Fruit fly (Drosophila melanogaster) whole organism, embryonic: ENCODE results near the gene Tis11.

ENCODE experiments used
- Awh ChIP-seq: fragments of 200-800 bp; sonication (Bioruptor generic); IDR thresholded peaks from 2 replicates; pipeline ENCODE4, ENCODE4 v1.3.6; 2022; ENCODE audit warnings: missing biosample characterization, missing genetic modification characterization
- B-H2 ChIP-seq: fragments of 200-800 bp; sonication (Bioruptor generic); optimal IDR thresholded peaks from 2 replicates; lab custom pipeline; 2018; ENCODE audit warnings: missing biosample characterization, mild to moderate bottlenecking, missing genetic modification characterization
- CG11560 ChIP-seq: fragments of 200-800 bp; sonication (Bioruptor generic); IDR thresholded peaks from 3 replicates; pipeline ENCODE4 v1.3.6; 2022; ENCODE audit warnings: missing biosample characterization, missing genetic modification characterization
- CG13296 ChIP-seq: fragments of 200-800 bp; sonication (Bioruptor generic); optimal IDR thresholded peaks from 3 replicates; lab custom pipeline; 2018; ENCODE audit warnings: missing biosample characterization, mild to moderate bottlenecking, missing genetic modification characterization
- CG15269 ChIP-seq: fragments of 200-800 bp; sonication (Bioruptor generic); optimal IDR thresholded peaks from 2 replicates; lab custom pipeline; 2018; ENCODE audit warnings: missing biosample characterization, mild to moderate bottlenecking, missing genetic modification characterization, moderate library complexity
- CG17361 ChIP-seq: fragments of 200-800 bp; sonication (Bioruptor generic); IDR thresholded peaks from 3 replicates; pipeline ENCODE4 v1.3.6; 2022; ENCODE audit warnings: missing biosample characterization, missing genetic modification characterization
- CG17612 ChIP-seq: fragments of 200-800 bp; sonication (Bioruptor generic); IDR thresholded peaks from 2 replicates; pipeline ENCODE4 v1.3.6; 2022; ENCODE audit warnings: missing biosample characterization, missing genetic modification characterization
- CG30020 ChIP-seq: fragments of 200-800 bp; optimal IDR thresholded peaks from 2 replicates; lab custom pipeline; 2019; ENCODE audit warnings: missing biosample characterization, mild to moderate bottlenecking, missing genetic modification characterization, moderate library complexity
- CG31365 ChIP-seq: fragments of 200-800 bp; sonication (Bioruptor generic); optimal IDR thresholded peaks from 2 replicates; lab custom pipeline; 2018; ENCODE audit warnings: missing biosample characterization, mild to moderate bottlenecking, missing genetic modification characterization
- CG32532 ChIP-seq: fragments of 200-800 bp; sonication (Bioruptor generic); IDR thresholded peaks from 2 replicates; pipeline ENCODE4 v1.3.6; 2022; ENCODE audit warnings: missing biosample characterization, missing genetic modification characterization
- CG32767 ChIP-seq: fragments of 200-800 bp; sonication (Bioruptor generic); IDR thresholded peaks from 2 replicates; pipeline ENCODE4 v1.3.6; 2022; ENCODE audit warnings: missing biosample characterization, missing genetic modification characterization
- CG3838 ChIP-seq: fragments of 200-800 bp; sonication (Bioruptor generic); optimal IDR thresholded peaks from 3 replicates; lab custom pipeline; 2016; ENCODE audit warnings: missing biosample characterization, missing genetic modification characterization
- CG3995 ChIP-seq: fragments of 200-800 bp; sonication (Bioruptor generic); optimal IDR thresholded peaks from 3 replicates; lab custom pipeline; 2016; ENCODE audit warnings: missing biosample characterization, missing genetic modification characterization
- CG5245 ChIP-seq: fragments of 200-800 bp; sonication (Bioruptor generic); optimal IDR thresholded peaks from 3 replicates; lab custom pipeline; 2016; ENCODE audit warnings: missing biosample characterization, missing genetic modification characterization
- CG5953 ChIP-seq: fragments of 200-800 bp; sonication (Bioruptor generic); IDR thresholded peaks from 2 replicates; pipeline ENCODE4 v1.3.6; 2022; ENCODE audit warnings: missing biosample characterization, missing genetic modification characterization
- CG6654 ChIP-seq: fragments of 200-800 bp; sonication (Bioruptor generic); optimal IDR thresholded peaks from 2 replicates; lab custom pipeline; 2017; ENCODE audit warnings: missing biosample characterization, mild to moderate bottlenecking, missing genetic modification characterization
- CG6813 ChIP-seq: fragments of 200-800 bp; sonication (Bioruptor generic); optimal IDR thresholded peaks from 2 replicates; lab custom pipeline; 2017; ENCODE audit warnings: missing biosample characterization, missing genetic modification characterization, mild to moderate bottlenecking, moderate library complexity, missing genetic modification reagents
- CG7271 ChIP-seq: fragments of 200-800 bp; sonication (Bioruptor generic); optimal IDR thresholded peaks from 2 replicates; lab custom pipeline; 2018; ENCODE audit warnings: missing biosample characterization, mild to moderate bottlenecking, missing genetic modification characterization, moderate library complexity
- CG7963 ChIP-seq: fragments of 200-800 bp; sonication (Bioruptor generic); IDR thresholded peaks from 3 replicates; pipeline ENCODE4 v1.3.6; 2022; ENCODE audit warnings: missing biosample characterization, missing genetic modification characterization; ENCODE audit not compliant: partially characterized antibody
- CG8281 ChIP-seq: fragments of 200-800 bp; sonication (Bioruptor generic); optimal IDR thresholded peaks from 2 replicates; lab custom pipeline; 2018; ENCODE audit warnings: missing biosample characterization, mild to moderate bottlenecking, missing genetic modification characterization, moderate library complexity
- CG8924 ChIP-seq: fragments of 200-800 bp; optimal IDR thresholded peaks from 3 replicates; lab custom pipeline; 2019; ENCODE audit warnings: missing biosample characterization, mild to moderate bottlenecking, missing genetic modification characterization, moderate library complexity
- CG8944 ChIP-seq: fragments of 200-800 bp; sonication (Bioruptor generic); optimal IDR thresholded peaks from 3 replicates; lab custom pipeline; 2016; ENCODE audit warnings: missing biosample characterization, missing genetic modification characterization
- CG9797 ChIP-seq: fragments of 200-800 bp; sonication (Bioruptor generic); optimal IDR thresholded peaks from 3 replicates; lab custom pipeline; 2018; ENCODE audit warnings: missing biosample characterization, mild to moderate bottlenecking, missing genetic modification characterization
- CG9817 ChIP-seq: fragments of 200-800 bp; sonication (Bioruptor generic); optimal IDR thresholded peaks from 2 replicates; lab custom pipeline; 2018; ENCODE audit warnings: missing biosample characterization, mild to moderate bottlenecking, missing genetic modification characterization, moderate library complexity
- CTCF ChIP-seq: fragments of 200-800 bp; sonication (Bioruptor generic); optimal IDR thresholded peaks from 2 replicates; lab custom pipeline; 2017; ENCODE audit warnings: missing biosample characterization, mild to moderate bottlenecking, missing genetic modification characterization, moderate library complexity
- CkIIα-i1 ChIP-seq: fragments of 200-800 bp; sonication (Bioruptor generic); IDR thresholded peaks from 2 replicates; pipeline ENCODE4 v1.3.6; 2022; ENCODE audit warnings: missing biosample characterization, missing genetic modification characterization
- D19A ChIP-seq: fragments of 200-800 bp; optimal IDR thresholded peaks from 3 replicates; lab custom pipeline; 2019; ENCODE audit warnings: missing biosample characterization, mild to moderate bottlenecking, missing genetic modification characterization, moderate library complexity
- Dip3 ChIP-seq: fragments of 200-800 bp; sonication (Bioruptor generic); optimal IDR thresholded peaks from 3 replicates; lab custom pipeline; 2016; ENCODE audit warnings: missing biosample characterization, missing genetic modification characterization
- Dref ChIP-seq: fragments of 200-800 bp; sonication (Bioruptor generic); IDR thresholded peaks from 2 replicates; pipeline ENCODE4 v1.3.6; 2022; ENCODE audit warnings: missing biosample characterization, missing genetic modification characterization
- Hsf ChIP-seq: fragments of 200-800 bp; sonication (Bioruptor generic); optimal IDR thresholded peaks from 3 replicates; lab custom pipeline; 2016; ENCODE audit warnings: missing biosample characterization, missing genetic modification characterization
- Neu2 ChIP-seq: fragments of 200-800 bp; sonication (Bioruptor generic); optimal IDR thresholded peaks from 3 replicates; lab custom pipeline; 2016; ENCODE audit warnings: missing biosample characterization, missing genetic modification characterization, borderline replicate concordance
- Sin3A ChIP-seq: fragments of >200 bp; optimal IDR thresholded peaks from 2 replicates; lab custom pipeline; 2018
- Trl ChIP-seq, 3 experiments: fragments of >200 bp in 2 of 3; fragments of 200-800 bp in 1 of 3; sonication (Bioruptor generic) in 1 of 3; optimal IDR thresholded peaks; 2 replicates in 1 of 3; 3 replicates in 2 of 3; lab custom pipeline; 2016 to 2017; ENCODE audit warnings: missing biosample characterization in 1 of 3, missing genetic modification characterization in 1 of 3
- Xbp1 ChIP-seq: fragments of 200-800 bp; sonication (Bioruptor generic); optimal IDR thresholded peaks from 3 replicates; lab custom pipeline; 2016; ENCODE audit warnings: missing biosample characterization, mild to moderate bottlenecking, missing genetic modification characterization
- ash1 ChIP-seq: fragments of 200-800 bp; sonication (Bioruptor generic); optimal IDR thresholded peaks from 2 replicates; lab custom pipeline; 2018; ENCODE audit warnings: missing biosample characterization, mild to moderate bottlenecking, missing genetic modification characterization
- bbx ChIP-seq: fragments of 200-800 bp; sonication (Bioruptor generic); IDR thresholded peaks from 2 replicates; pipeline ENCODE4 v1.3.6; 2022; ENCODE audit warnings: missing biosample characterization, missing genetic modification characterization; ENCODE audit not compliant: partially characterized antibody
- chif ChIP-seq, 2 experiments: fragments of 200-800 bp; sonication (Bioruptor generic); optimal IDR thresholded peaks; 3 replicates each; lab custom pipeline; 2016; ENCODE audit warnings: missing biosample characterization in 2 of 2, missing genetic modification characterization in 2 of 2
- dmrt11E ChIP-seq: fragments of 200-800 bp; sonication (Bioruptor generic); optimal IDR thresholded peaks from 3 replicates; lab custom pipeline; 2018; ENCODE audit warnings: missing biosample characterization, mild to moderate bottlenecking, missing genetic modification characterization, moderate library complexity
- ems ChIP-seq: fragments of 200-800 bp; sonication (Bioruptor generic); optimal IDR thresholded peaks from 3 replicates; lab custom pipeline; 2016; ENCODE audit warnings: missing biosample characterization, missing genetic modification characterization
- gfzf ChIP-seq: fragments of 200-800 bp; sonication (Bioruptor generic); optimal IDR thresholded peaks from 2 replicates; lab custom pipeline; 2016; ENCODE audit warnings: missing biosample characterization, mild to moderate bottlenecking, missing genetic modification characterization, moderate library complexity
- gsb-n ChIP-seq: fragments of 200-800 bp; sonication (Bioruptor generic); optimal IDR thresholded peaks from 3 replicates; lab custom pipeline; 2018; ENCODE audit warnings: missing biosample characterization, mild to moderate bottlenecking, missing genetic modification characterization
- maf-S ChIP-seq: fragments of 200-800 bp; sonication (Bioruptor generic); optimal IDR thresholded peaks from 2 replicates; lab custom pipeline; 2016; ENCODE audit warnings: missing biosample characterization, missing genetic modification characterization
- nau ChIP-seq: fragments of 200-800 bp; sonication (Bioruptor generic); optimal IDR thresholded peaks from 3 replicates; lab custom pipeline; 2017; ENCODE audit warnings: missing biosample characterization, mild to moderate bottlenecking, missing genetic modification characterization, missing genetic modification reagents
- pnt ChIP-seq: fragments of 200-800 bp; sonication (Bioruptor generic); optimal IDR thresholded peaks from 3 replicates; lab custom pipeline; 2016; ENCODE audit warnings: missing biosample characterization, missing genetic modification characterization
- pum ChIP-seq: fragments of 200-800 bp; sonication (Bioruptor generic); optimal IDR thresholded peaks from 2 replicates; lab custom pipeline; 2016; ENCODE audit warnings: missing biosample characterization, missing genetic modification characterization
- row ChIP-seq: fragments of 200-800 bp; sonication (Bioruptor generic); IDR thresholded peaks from 3 replicates; pipeline ENCODE4 v1.3.6; 2022; ENCODE audit warnings: missing biosample characterization, missing genetic modification characterization
- sens-2 ChIP-seq: fragments of 200-800 bp; sonication (Bioruptor generic); IDR thresholded peaks from 2 replicates; pipeline ENCODE4 v1.3.6; 2022; ENCODE audit warnings: missing biosample characterization, missing genetic modification characterization
- slou ChIP-seq: fragments of 200-800 bp; sonication (Bioruptor generic); optimal IDR thresholded peaks from 3 replicates; lab custom pipeline; 2016; ENCODE audit warnings: missing biosample characterization, missing genetic modification characterization
- so ChIP-seq: fragments of 200-800 bp; sonication (Bioruptor generic); IDR thresholded peaks from 3 replicates; pipeline ENCODE4 v1.3.6; 2022; ENCODE audit warnings: missing biosample characterization, missing genetic modification characterization
- wek ChIP-seq: fragments of 200-800 bp; sonication (Bioruptor generic); optimal IDR thresholded peaks from 3 replicates; lab custom pipeline; 2018; ENCODE audit warnings: missing biosample characterization, mild to moderate bottlenecking, missing genetic modification characterization, moderate library complexity
- zfh2 ChIP-seq: fragments of 200-800 bp; sonication (Bioruptor generic); optimal IDR thresholded peaks from 2 replicates; lab custom pipeline; 2016; ENCODE audit warnings: missing biosample characterization, missing genetic modification characterization

Tis11 gene

DNA sequence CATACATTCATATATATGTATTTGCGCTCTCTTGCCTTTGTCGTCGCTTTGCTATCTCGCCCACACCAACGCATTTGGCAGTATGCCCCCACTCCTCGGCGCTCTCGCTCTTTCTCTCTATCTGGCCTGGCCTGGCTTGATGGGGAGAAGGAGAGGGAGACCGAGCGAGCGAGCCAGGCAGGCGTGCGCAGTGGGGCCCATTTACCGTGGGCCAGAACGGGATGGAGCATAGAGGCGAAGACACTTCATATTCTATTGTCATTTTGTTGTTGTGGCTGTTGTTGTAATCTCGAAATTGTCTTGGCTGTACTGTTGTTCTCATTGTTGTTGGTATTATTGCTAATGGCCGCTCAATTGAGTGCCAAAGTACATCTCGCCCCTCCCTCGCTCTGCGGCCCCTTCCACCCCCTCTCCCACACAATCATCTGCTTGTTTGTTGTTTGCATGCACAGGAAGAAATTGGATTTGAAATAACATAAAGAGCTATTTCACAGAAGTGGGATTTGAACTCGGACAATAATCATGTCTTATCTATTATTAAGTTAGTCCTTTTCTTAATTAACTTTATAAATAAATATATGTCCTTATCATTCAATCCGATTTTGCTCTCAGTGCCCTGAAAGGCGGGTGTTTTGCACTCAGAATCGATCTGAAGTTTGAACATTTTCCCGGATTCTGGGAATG lies 6.0 kb downstream of the Tis11 start (continued):
- TF ChIP-seq Awh (GFP tag; lab: Robert Waterston, UW) (peak; percentile 91), CG9817 (tag; lab: Kevin White, UChicago) (peak; percentile 85), ash1 (peak; percentile 34), dmrt11E (tag; lab: Kevin White, UChicago) (peak; percentile 91), CG8924 (peak; percentile 89), pum (GFP tag; lab: Kevin White, UChicago) (peak; percentile 53), CG32532 (GFP tag; lab: Robert Waterston, UW) (peak; percentile 91), CG31365 (tag; lab: Kevin White, UChicago) (peak; percentile 53), CG17361 (peak; percentile 94), Hsf (GFP tag; lab: Kevin White, UChicago) (peak; percentile 77), CG11560 (peak; percentile 79), B-H2 (GFP tag; lab: Kevin White, UChicago) (no peak), CG6654 (GFP tag; lab: Kevin White, UChicago) (peak; percentile 65), CG7271 (tag; lab: Kevin White, UChicago) (no peak), D19A (tag; lab: Kevin White, UChicago) (peak; percentile 83), pnt (GFP tag; lab: Kevin White, UChicago) (peak; percentile 65), CTCF (peak; percentile 32), Neu2 (GFP tag; lab: Kevin White, UChicago) (no peak), Dref (GFP tag; lab: Robert Waterston, UW) (no peak), CG17612 (GFP tag; lab: Robert Waterston, UW) (peak; percentile 85), CG6813 (GFP tag; lab: Kevin White, UChicago) (peak; percentile 77), CkIIα-i1 (GFP tag; lab: Robert Waterston, UW) (no peak), so (peak; percentile 91), CG3838 (GFP tag; lab: Kevin White, UChicago) (peak; percentile 58), CG7963 (GFP tag; lab: Robert Waterston, UW) (no peak), gfzf (GFP tag; lab: Kevin White, UChicago) (no peak), CG8944 (GFP tag; lab: Kevin White, UChicago) (peak; percentile 23), gsb-n (peak; percentile 87), Trl (optimal IDR thresholded peaks at IDR 0.05; lab: Kevin White, UChicago) (peak; percentile 73 to 84), Trl (GFP tag; optimal IDR thresholded peaks at IDR 0.05; lab: Kevin White, UChicago) (no peak), maf-S (peak; percentile 43), sens-2 (GFP tag; lab: Robert Waterston, UW) (peak; percentile 76), zfh2 (GFP tag; lab: Kevin White, UChicago) (peak; percentile 66), ems (GFP tag; lab: Kevin White, UChicago) (peak; percentile 51), CG3995 (GFP tag; lab: Kevin White, UChicago) (peak; percentile 46), CG8281 (tag; lab: Kevin White, UChicago) (peak; percentile 58), row (GFP tag; lab: Robert Waterston, UW) (peak; percentile 93), CG5953 (GFP tag; lab: Robert Waterston, UW) (peak; percentile 80), CG32767 (GFP tag; lab: Robert Waterston, UW) (peak; percentile 88), CG13296 (peak; percentile 74), nau (GFP tag; lab: Kevin White, UChicago) (peak; percentile 77), CG9797 (no peak), chif (GFP tag; optimal IDR thresholded peaks at IDR 0.05; lab: Kevin White, UChicago) (peak; percentile 51 to 71), CG30020 (tag; lab: Kevin White, UChicago) (peak; percentile 49), Sin3A (no peak), CG5245 (GFP tag; lab: Kevin White, UChicago) (peak; percentile 77), CG15269 (peak; percentile 88), Dip3 (GFP tag; lab: Kevin White, UChicago) (peak; percentile 43), wek (GFP tag; lab: Kevin White, UChicago) (peak; percentile 57), slou (GFP tag; lab: Kevin White, UChicago) (peak; percentile 82), Xbp1 (peak; percentile 85), bbx (GFP tag; lab: Robert Waterston, UW) (no peak)
